Worm (Caenorhabditis elegans): ENCODE results near the gene W06A11.1.

W06A11.1 gene

DNA sequence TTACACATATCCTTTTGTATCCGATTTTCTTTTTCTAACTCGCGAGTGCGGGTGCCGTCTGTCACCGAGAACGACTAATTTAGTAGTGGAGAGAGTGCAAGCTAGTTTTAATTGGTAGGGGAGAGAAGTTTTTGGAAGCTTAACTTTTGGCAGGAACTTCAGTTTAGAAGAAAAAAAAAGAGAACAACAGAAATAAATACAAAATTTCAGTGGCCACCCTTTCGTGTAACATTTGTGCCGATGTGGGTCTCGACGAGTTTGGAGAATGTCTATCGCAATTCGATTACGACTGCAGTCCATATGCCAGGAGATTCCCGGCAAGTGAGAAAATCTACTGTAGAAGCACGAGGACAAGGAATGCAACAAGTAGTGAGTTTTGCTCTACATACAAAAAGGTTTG is 783 bp downstream of the W06A11.1 start:
- TF ChIP-seq lin-13 (GFP tag; optimal IDR thresholded peaks at IDR 0.05) (no peak), lin-11 (tag; optimal IDR thresholded peaks at IDR 0.05) (no peak), nhr-11 (tag; optimal IDR thresholded peaks at IDR 0.05) (no peak), elt-3 (tag; optimal IDR thresholded peaks at IDR 0.05) (no peak), sem-4 (tag; optimal IDR thresholded peaks at IDR 0.05) (no peak), gmeb-1 (tag; optimal IDR thresholded peaks at IDR 0.05) (no peak), unc-39 (tag; optimal IDR thresholded peaks at IDR 0.05) (no peak), unc-62 (GFP tag; optimal IDR thresholded peaks at IDR 0.05) (no peak), lin-39 (tag; optimal IDR thresholded peaks at IDR 0.05) (no peak), skn-1 (tag; optimal IDR thresholded peaks at IDR 0.05) (no peak), ZK546.5 (tag; optimal IDR thresholded peaks at IDR 0.05) (no peak), mdl-1 (tag; optimal IDR thresholded peaks at IDR 0.05) (no peak)

DNA sequence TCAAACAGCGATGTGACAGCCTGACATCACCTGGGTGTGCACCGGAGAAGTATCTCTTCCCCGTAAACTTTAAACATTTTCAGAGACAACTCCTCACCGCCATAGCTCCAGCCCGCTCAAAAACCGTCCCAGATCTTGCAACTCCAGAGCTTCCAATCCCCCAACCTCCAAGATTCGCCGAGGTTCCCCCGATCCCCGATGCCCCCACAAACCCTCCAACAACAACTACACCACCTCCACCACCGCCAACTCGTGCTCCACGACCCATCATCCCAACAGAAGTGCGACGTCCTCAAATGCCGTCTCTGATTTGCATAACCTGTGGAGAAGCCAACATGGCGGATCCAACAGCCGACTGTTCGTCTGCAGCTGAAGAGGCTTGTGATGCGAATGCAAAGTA is 3.7 kb downstream of the W06A11.1 start:
- TF ChIP-seq Y55F3AM.14 (GFP tag; optimal IDR thresholded peaks at IDR 0.05) (no peak), ztf-11 (tag; optimal IDR thresholded peaks at IDR 0.05) (no peak), nhr-11 (tag; optimal IDR thresholded peaks at IDR 0.05) (no peak), R02D3.7 (tag; optimal IDR thresholded peaks at IDR 0.05) (no peak), snpc-4 (tag; optimal IDR thresholded peaks at IDR 0.05) (no peak)

- TF ChIP-seq lin-11 (tag; optimal IDR thresholded peaks at IDR 0.05) (no peak), skn-1 (tag; optimal IDR thresholded peaks at IDR 0.05) (no peak), ztf-1 (GFP tag; conservative IDR thresholded peaks at IDR 0.05) (no peak), F13H6.1 (tag; optimal IDR thresholded peaks at IDR 0.05) (no peak), ztf-4 (tag; optimal IDR thresholded peaks at IDR 0.05) (no peak)
These were observed 7.4 kb downstream of the W06A11.1 start for ce11 chrII:4074710-4075109.

- no peak for TF ChIP-seq lin-39 (tag; optimal IDR thresholded peaks at IDR 0.05)
- TF ChIP-seq elt-1 (tag; optimal IDR thresholded peaks at IDR 0.05): no peak
- TF ChIP-seq nhr-11 (tag; optimal IDR thresholded peaks at IDR 0.05): no peak
- TF ChIP-seq C34F6.9 (tag; optimal IDR thresholded peaks at IDR 0.05): no peak
- no peak for TF ChIP-seq nhr-129 (tag; optimal IDR thresholded peaks at IDR 0.05)
- no peak for TF ChIP-seq nhr-25 (tag; optimal IDR thresholded peaks at IDR 0.05)
- TF ChIP-seq nhr-77 (tag; optimal IDR thresholded peaks at IDR 0.05): no peak
- no peak for TF ChIP-seq zag-1 (tag; optimal IDR thresholded peaks at IDR 0.05)
- TF ChIP-seq crh-2 (tag; optimal IDR thresholded peaks at IDR 0.05): no peak
- TF ChIP-seq lin-13 (GFP tag; optimal IDR thresholded peaks at IDR 0.05): no peak
- no peak for TF ChIP-seq sem-4 (tag; optimal IDR thresholded peaks at IDR 0.05)
- no peak for TF ChIP-seq nhr-23 (tag; optimal IDR thresholded peaks at IDR 0.05)
These were observed 13.8 kb downstream of the W06A11.1 start for ce11 chrII:4081141-4081540.

DNA sequence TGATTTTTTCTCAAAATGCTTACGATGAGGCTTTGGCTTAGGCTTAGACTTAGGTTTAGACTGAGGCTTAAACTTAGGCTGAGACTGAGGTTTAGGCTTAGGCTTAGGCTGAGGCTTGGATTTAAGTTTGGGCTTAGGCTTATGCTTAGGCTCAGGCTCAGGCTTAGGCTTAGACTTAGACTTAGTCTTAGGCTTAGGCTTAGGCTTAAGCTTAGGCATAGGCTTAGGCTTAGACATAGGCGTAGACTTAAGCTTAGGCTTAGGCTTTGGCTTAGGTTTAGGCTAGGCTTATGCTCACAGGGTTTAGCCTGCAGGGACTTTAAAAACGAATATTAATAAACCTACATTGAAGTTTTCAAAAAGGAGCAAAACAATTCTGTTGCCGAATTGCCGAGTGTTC is 14.5 kb downstream of the W06A11.1 start:
- TF ChIP-seq ztf-1 (GFP tag; conservative IDR thresholded peaks at IDR 0.05): no peak
- no peak for TF ChIP-seq ZK546.5 (tag; optimal IDR thresholded peaks at IDR 0.05)
- TF ChIP-seq ceh-16 (tag; optimal IDR thresholded peaks at IDR 0.05): no peak
- no peak for TF ChIP-seq R02D3.7 (tag; optimal IDR thresholded peaks at IDR 0.05)
- no peak for TF ChIP-seq sem-4 (tag; optimal IDR thresholded peaks at IDR 0.05)
- TF ChIP-seq ceh-82 (tag; optimal IDR thresholded peaks at IDR 0.05): no peak
- TF ChIP-seq crh-2 (tag; optimal IDR thresholded peaks at IDR 0.05): no peak
- TF ChIP-seq snpc-4 (tag; optimal IDR thresholded peaks at IDR 0.05): no peak
- TF ChIP-seq elt-1 (tag; optimal IDR thresholded peaks at IDR 0.05): no peak
- no peak for TF ChIP-seq ztf-4 (tag; optimal IDR thresholded peaks at IDR 0.05)
- no peak for TF ChIP-seq nhr-23 (tag; optimal IDR thresholded peaks at IDR 0.05)
- TF ChIP-seq mdl-1 (tag; optimal IDR thresholded peaks at IDR 0.05): no peak
- TF ChIP-seq ama-1 (optimal IDR thresholded peaks at IDR 0.05): no peak
- no peak for TF ChIP-seq nhr-10 (tag; optimal IDR thresholded peaks at IDR 0.05)
- TF ChIP-seq lin-39 (tag; optimal IDR thresholded peaks at IDR 0.05): no peak
- TF ChIP-seq sma-3 (GFP tag; optimal IDR thresholded peaks at IDR 0.05): no peak
- no peak for TF ChIP-seq ztf-11 (tag; optimal IDR thresholded peaks at IDR 0.05)
- TF ChIP-seq peb-1 (tag; optimal IDR thresholded peaks at IDR 0.05): no peak
- TF ChIP-seq lin-13 (GFP tag; optimal IDR thresholded peaks at IDR 0.05): no peak

ce11 chrII:4082754-4083153 is 15.4 kb downstream of the W06A11.1 start, which contains the start of gene R11F4.2:
Gene R11F4.2 (plus strand): TSS chrII:4083054.
- no peak for TF ChIP-seq sma-9 (GFP tag; optimal IDR thresholded peaks at IDR 0.05)
- TF ChIP-seq sma-9 (tag; optimal IDR thresholded peaks at IDR 0.05): no peak
- no peak for TF ChIP-seq ZK546.5 (tag; optimal IDR thresholded peaks at IDR 0.05)
- no peak for TF ChIP-seq nhr-129 (tag; optimal IDR thresholded peaks at IDR 0.05)
- TF ChIP-seq unc-39 (tag; optimal IDR thresholded peaks at IDR 0.05): no peak
- TF ChIP-seq mbf-1 (tag; optimal IDR thresholded peaks at IDR 0.05): no peak
- TF ChIP-seq sem-4 (tag; optimal IDR thresholded peaks at IDR 0.05): no peak
- no peak for TF ChIP-seq nhr-25 (tag; optimal IDR thresholded peaks at IDR 0.05)
- no peak for TF ChIP-seq nhr-11 (tag; optimal IDR thresholded peaks at IDR 0.05)
